Worm (Caenorhabditis elegans) whole organism, L1 larva: Measurements from ENCODE around the gene Y43F8B.7.

Experiments
- C04F5.9 ChIP-seq: sonication (generic microtip); optimal IDR thresholded peaks from 2 replicates; lab custom pipeline; 2016; ENCODE audit warnings: missing genetic modification characterization, missing compliant biosample characterization
- F16B12.6 ChIP-seq: fragments of 150-350 bp; optimal IDR thresholded peaks from 2 replicates; lab custom pipeline; 2014; ENCODE audit warnings: missing biosample characterization, missing genetic modification characterization
- Y116A8C.19 ChIP-seq: sonication (generic microtip); optimal IDR thresholded peaks from 2 replicates; lab custom pipeline; 2016; ENCODE audit warnings: missing compliant biosample characterization, missing genetic modification characterization, borderline replicate concordance
- aha-1 ChIP-seq: fragments of 150-350 bp; optimal IDR thresholded peaks from 2 replicates; lab custom pipeline; 2014; ENCODE audit warnings: missing biosample characterization, missing genetic modification characterization
- blmp-1 ChIP-seq: fragments of 150-350 bp; optimal IDR thresholded peaks from 2 replicates; lab custom pipeline; 2014; ENCODE audit warnings: missing biosample characterization, missing genetic modification characterization
- ceh-82 ChIP-seq, 3 experiments: fragments of 150-350 bp in 1 of 3; sonication (generic microtip) in 2 of 3; optimal IDR thresholded peaks; 2 replicates each; lab custom pipeline; 2014 to 2017; ENCODE audit warnings: missing biosample characterization in 3 of 3, missing genetic modification characterization in 3 of 3
- ceh-90 ChIP-seq: sonication (generic microtip); optimal IDR thresholded peaks from 2 replicates; lab custom pipeline; 2016; ENCODE audit warnings: missing genetic modification characterization, missing compliant biosample characterization
- dsc-1 ChIP-seq: sonication (generic microtip); optimal IDR thresholded peaks from 2 replicates; lab custom pipeline; 2016; ENCODE audit warnings: mild to moderate bottlenecking, missing genetic modification characterization, missing compliant biosample characterization
- efl-1 ChIP-seq, 4 experiments: fragments of 150-350 bp; optimal IDR thresholded peaks in 3 of 4; peaks in 1 of 4; 1 replicate in 1 of 4; 2 replicates in 3 of 4; lab custom pipeline; 2014; ENCODE audit warnings: missing biosample characterization in 2 of 4, missing genetic modification characterization in 2 of 4, missing genetic modification reagents in 2 of 4
- efl-3 ChIP-seq: fragments of 200-800 bp; sonication (Bioruptor generic); optimal IDR thresholded peaks from 2 replicates; lab custom pipeline; 2018; ENCODE audit warnings: mild to moderate bottlenecking, missing genetic modification characterization, missing compliant biosample characterization
- elt-2 ChIP-seq: sonication (generic microtip); optimal IDR thresholded peaks from 2 replicates; lab custom pipeline; 2016; ENCODE audit warnings: missing genetic modification characterization, mild to moderate bottlenecking, inconsistent platforms, missing compliant biosample characterization, missing genetic modification reagents
- elt-3 ChIP-seq, 6 experiments: fragments of 150-350 bp in 1 of 6; sonication (generic microtip); optimal IDR thresholded peaks; 2 replicates each; lab custom pipeline; 2017 to 2018; ENCODE audit warnings: missing biosample characterization in 6 of 6, missing genetic modification characterization in 6 of 6, inconsistent platforms in 1 of 6
- fkh-4 ChIP-seq: sonication (generic microtip); optimal IDR thresholded peaks from 2 replicates; lab custom pipeline; 2016; ENCODE audit warnings: missing compliant biosample characterization, missing genetic modification characterization, borderline replicate concordance
- fkh-8 ChIP-seq: sonication (generic microtip); optimal IDR thresholded peaks from 2 replicates; lab custom pipeline; 2016; ENCODE audit warnings: mild to moderate bottlenecking, missing genetic modification characterization, missing compliant biosample characterization
- hlh-17 ChIP-seq: fragments of 200-800 bp; sonication (Bioruptor generic); optimal IDR thresholded peaks from 2 replicates; lab custom pipeline; 2018; ENCODE audit warnings: missing genetic modification characterization, mild to moderate bottlenecking, missing compliant biosample characterization, moderate library complexity, borderline replicate concordance
- irx-1 ChIP-seq: sonication (generic microtip); optimal IDR thresholded peaks from 2 replicates; lab custom pipeline; 2016; ENCODE audit warnings: missing genetic modification characterization, missing compliant biosample characterization
- isw-1 ChIP-seq: fragments of 200-800 bp; sonication (Bioruptor generic); IDR thresholded peaks from 2 replicates; pipeline ENCODE4 v1.3.6; 2022; ENCODE audit warnings: missing genetic modification characterization, missing compliant biosample characterization
- lin-13 ChIP-seq: fragments of 150-350 bp; optimal IDR thresholded peaks from 2 replicates; lab custom pipeline; 2014; ENCODE audit warnings: missing biosample characterization, missing genetic modification reagents, missing genetic modification characterization
- lin-15B ChIP-seq: fragments of 150-350 bp; sonication (generic microtip); optimal IDR thresholded peaks from 3 replicates; lab custom pipeline; 2014; ENCODE audit warnings: missing biosample characterization, missing genetic modification characterization
- lin-35 ChIP-seq, 2 experiments: fragments of 150-350 bp; optimal IDR thresholded peaks; 2 replicates each; lab custom pipeline; 2014; ENCODE audit warnings: missing biosample characterization in 2 of 2, missing genetic modification characterization in 2 of 2, missing genetic modification reagents in 2 of 2
- lsy-2 ChIP-seq, 2 experiments: fragments of 150-350 bp; optimal IDR thresholded peaks; 2 replicates each; lab custom pipeline; 2014; ENCODE audit warnings: missing biosample characterization in 2 of 2, missing genetic modification characterization in 2 of 2
- mab-9 ChIP-seq: fragments of 200-800 bp; sonication (Bioruptor generic); IDR thresholded peaks from 2 replicates; pipeline ENCODE4 v1.3.6; 2022; ENCODE audit warnings: missing genetic modification reagents, missing genetic modification characterization, missing compliant biosample characterization
- mdl-1 ChIP-seq, 2 experiments: fragments of 150-350 bp; optimal IDR thresholded peaks; 2 replicates each; lab custom pipeline; 2014 to 2017; ENCODE audit warnings: missing biosample characterization in 2 of 2, missing genetic modification characterization in 2 of 2, inconsistent platforms in 1 of 2
- mef-2 ChIP-seq: fragments of 150-350 bp; optimal IDR thresholded peaks from 2 replicates; lab custom pipeline; 2014; ENCODE audit warnings: missing biosample characterization, missing genetic modification characterization
- nhr-11 ChIP-seq: fragments of 150-350 bp; optimal IDR thresholded peaks from 2 replicates; lab custom pipeline; 2014; ENCODE audit warnings: missing biosample characterization, missing genetic modification characterization
- nhr-12 ChIP-seq: sonication (generic microtip); optimal IDR thresholded peaks from 2 replicates; lab custom pipeline; 2017; ENCODE audit warnings: missing biosample characterization, missing genetic modification characterization
- nhr-71 ChIP-seq: sonication (generic microtip); optimal IDR thresholded peaks from 2 replicates; lab custom pipeline; 2016; ENCODE audit warnings: mild to moderate bottlenecking, missing genetic modification characterization, moderate library complexity, missing compliant biosample characterization
- nhr-76 ChIP-seq: sonication (generic microtip); optimal IDR thresholded peaks from 2 replicates; lab custom pipeline; 2017; ENCODE audit warnings: missing biosample characterization, missing genetic modification characterization
- nhr-85 ChIP-seq: sonication (generic microtip); peaks from one replicate; lab custom pipeline; 2016; ENCODE audit warnings: missing genetic modification characterization, inconsistent platforms, missing compliant biosample characterization
- pag-3 ChIP-seq: sonication (generic microtip); optimal IDR thresholded peaks from 2 replicates; lab custom pipeline; 2017; ENCODE audit warnings: missing genetic modification characterization, mild to moderate bottlenecking, missing compliant biosample characterization, antibody characterized with exemption, borderline replicate concordance; ENCODE audit not compliant: insufficient read depth
- rnt-1 ChIP-seq: sonication (generic microtip); optimal IDR thresholded peaks from 2 replicates; lab custom pipeline; 2016; ENCODE audit warnings: mild to moderate bottlenecking, missing genetic modification characterization, moderate library complexity, missing compliant biosample characterization
- snpc-4 ChIP-seq: fragments of 150-350 bp; optimal IDR thresholded peaks from 2 replicates; lab custom pipeline; 2014; ENCODE audit warnings: missing biosample characterization, missing genetic modification characterization
- unc-30 ChIP-seq: sonication (generic microtip); optimal IDR thresholded peaks from 2 replicates; lab custom pipeline; 2017; ENCODE audit warnings: missing biosample characterization, missing genetic modification characterization
- unc-62 ChIP-seq: fragments of 150-350 bp; optimal IDR thresholded peaks from 2 replicates; lab custom pipeline; 2014; ENCODE audit warnings: missing biosample characterization, missing genetic modification reagents, missing genetic modification characterization
- xbp-1 ChIP-seq: sonication (generic microtip); optimal IDR thresholded peaks from 2 replicates; lab custom pipeline; 2016; ENCODE audit warnings: missing genetic modification characterization, missing compliant biosample characterization
- zip-4 ChIP-seq: fragments of 200-800 bp; sonication (Bioruptor generic); optimal IDR thresholded peaks from 2 replicates; lab custom pipeline; 2018; ENCODE audit warnings: mild to moderate bottlenecking, missing genetic modification characterization, moderate library complexity, missing compliant biosample characterization
- ztf-4 ChIP-seq: fragments of 150-350 bp; optimal IDR thresholded peaks from 2 replicates; lab custom pipeline; 2014; ENCODE audit warnings: missing biosample characterization, missing genetic modification characterization

The Y43F8B.7 gene

DNA sequence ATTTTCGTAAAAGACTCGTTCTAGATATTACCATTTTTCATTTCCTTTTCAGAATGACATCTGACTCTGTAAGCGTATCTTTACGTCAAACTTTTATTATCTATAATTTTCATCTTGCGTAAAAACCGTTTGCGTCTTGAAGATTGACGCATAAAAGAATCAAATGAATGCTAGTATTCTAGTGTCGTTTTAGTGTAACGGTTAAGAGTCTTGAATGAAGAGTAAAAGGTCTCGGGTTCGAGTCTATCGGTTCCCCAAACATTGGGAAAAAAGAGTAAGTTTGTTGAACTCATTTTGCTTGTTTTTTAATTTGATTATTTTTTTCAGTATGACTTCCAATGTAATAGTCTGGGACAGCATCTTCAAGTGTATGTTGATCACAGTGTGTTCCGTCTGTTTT is 6.1 kb upstream of the Y43F8B.7 start, which contains the start of gene Y43F8B.17:
Gene Y43F8B.17, plus strand, starts transcription at position 215 of the 400 bp plus-strand sequence.
- TF ChIP-seq nhr-85 (tag; lab: Kevin White, UChicago), result peak; percentile 58
- TF ChIP-seq hlh-17, result no peak

DNA sequence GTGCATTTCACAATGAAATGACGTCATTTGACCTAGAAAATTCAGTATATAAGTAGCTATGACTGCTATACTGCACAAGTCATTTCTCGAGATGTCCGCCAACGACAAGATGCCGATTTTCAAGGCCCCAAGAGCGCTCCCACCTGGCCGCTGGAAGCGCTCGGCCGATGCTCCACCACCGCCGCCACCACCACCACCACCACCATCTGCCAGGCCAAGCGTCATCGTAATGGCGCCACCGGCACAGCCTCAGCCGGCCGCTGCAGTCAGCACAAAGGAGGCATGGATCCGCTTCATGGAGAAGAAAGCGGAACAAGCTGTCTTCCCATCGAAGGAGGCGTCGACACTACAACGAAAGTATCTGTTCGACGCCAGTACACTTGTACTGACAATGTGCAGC is 5.3 kb upstream of the Y43F8B.7 start, which contains the start of gene Y43F8B.28:
Gene Y43F8B.28, plus strand, starts transcription at position 59 of the 400 bp plus-strand sequence.
- TF ChIP-seq pag-3 (tag; lab: Kevin White, UChicago), result no peak
- TF ChIP-seq efl-1 (optimal IDR thresholded peaks at IDR 0.05; lab: Kevin White, UChicago), result no peak
- no peak for TF ChIP-seq efl-1 (GFP tag; optimal IDR thresholded peaks at IDR 0.05 in 1 of 2; lab: Kevin White, UChicago)
- no peak for TF ChIP-seq ceh-82 (tag; optimal IDR thresholded peaks at IDR 0.05; lab: Kevin White, UChicago)
- TF ChIP-seq fkh-8 (tag; lab: Kevin White, UChicago), result no peak
- TF ChIP-seq ztf-4 (tag; lab: Kevin White, UChicago), result no peak
- TF ChIP-seq lin-35 (GFP tag; optimal IDR thresholded peaks at IDR 0.05; lab: Kevin White, UChicago), result no peak
- no peak for TF ChIP-seq nhr-76 (tag; lab: Kevin White, UChicago)
- TF ChIP-seq unc-62 (GFP tag; lab: Kevin White, UChicago), result no peak
- no peak for TF ChIP-seq elt-2 (tag; lab: Kevin White, UChicago)
- no peak for TF ChIP-seq nhr-71 (tag; lab: Kevin White, UChicago)
- no peak for TF ChIP-seq Y116A8C.19 (tag; lab: Kevin White, UChicago)
- TF ChIP-seq blmp-1 (tag; lab: Kevin White, UChicago), result no peak
- TF ChIP-seq C04F5.9 (tag; lab: Kevin White, UChicago), result no peak
- no peak for TF ChIP-seq nhr-11

DNA sequence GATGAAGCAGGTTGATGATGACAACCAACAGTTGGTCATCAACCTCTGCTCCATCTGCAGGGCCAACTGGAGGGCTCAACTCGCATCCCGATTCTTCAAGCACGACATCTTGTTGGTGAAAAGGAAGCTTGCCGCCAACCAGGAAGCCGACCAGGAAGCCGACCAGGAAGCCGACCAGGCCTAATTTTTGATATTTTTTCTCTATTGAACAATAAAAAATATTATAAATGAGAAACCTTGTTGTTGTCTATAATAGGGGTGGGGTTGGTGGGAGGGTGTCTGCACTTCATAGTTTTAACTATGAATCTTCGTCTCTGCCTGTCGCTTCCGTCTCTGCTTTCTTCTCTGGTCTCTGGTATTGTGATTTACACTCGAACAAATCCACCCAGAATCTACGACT is 4.9 kb upstream of the Y43F8B.7 start, which contains the start of gene Y43F8B.18:
Gene Y43F8B.18, plus strand, starts transcription at position 301 of the 400 bp plus-strand sequence.
- TF ChIP-seq lin-35 (GFP tag; optimal IDR thresholded peaks at IDR 0.05; lab: Kevin White, UChicago) (no peak), snpc-4 (tag; lab: Kevin White, UChicago) (no peak), lsy-2 (tag; optimal IDR thresholded peaks at IDR 0.05; lab: Kevin White, UChicago) (no peak), efl-1 (optimal IDR thresholded peaks at IDR 0.05; lab: Kevin White, UChicago) (no peak), efl-1 (GFP tag; optimal IDR thresholded peaks at IDR 0.05 in 1 of 2; lab: Kevin White, UChicago) (no peak), irx-1 (tag; lab: Kevin White, UChicago) (no peak), aha-1 (no peak), efl-3 (GFP tag; lab: Kevin White, UChicago) (no peak), unc-30 (tag; lab: Kevin White, UChicago) (no peak), unc-62 (GFP tag; lab: Kevin White, UChicago) (no peak), nhr-71 (tag; lab: Kevin White, UChicago) (no peak), fkh-4 (no peak), mab-9 (GFP tag; lab: Robert Waterston, UW) (no peak)

DNA sequence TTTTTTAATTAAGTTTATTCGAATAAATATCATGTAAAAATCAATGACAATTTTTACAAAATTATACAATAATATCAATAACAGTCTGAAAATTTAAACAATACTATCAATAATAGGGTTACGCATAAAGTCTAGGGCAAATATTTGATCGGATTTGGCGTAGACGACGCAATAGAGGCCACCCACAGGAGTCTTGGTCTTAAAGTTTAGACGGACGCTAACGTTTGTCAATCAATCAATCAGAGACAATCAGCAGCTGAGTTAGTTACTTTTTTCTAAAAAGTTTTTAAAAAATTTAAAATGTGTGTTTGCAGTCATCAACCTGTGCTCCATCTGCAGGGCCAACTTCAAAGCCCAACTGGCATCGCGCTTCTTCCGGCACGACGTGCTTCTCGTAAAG is 741 bp downstream of the Y43F8B.7 start, which contains the start of gene Y43F8B.29:
Gene Y43F8B.29, plus strand, starts transcription at position 301 of the 400 bp plus-strand sequence.
- TF ChIP-seq irx-1 (tag; lab: Kevin White, UChicago), result no peak
- no peak for TF ChIP-seq lin-13 (GFP tag; lab: Kevin White, UChicago)
- TF ChIP-seq ceh-90 (tag; lab: Kevin White, UChicago), result no peak
- TF ChIP-seq fkh-4, result no peak
- no peak for TF ChIP-seq F16B12.6 (tag; lab: Kevin White, UChicago)
- TF ChIP-seq elt-3 (tag; optimal IDR thresholded peaks at IDR 0.05; lab: Kevin White, UChicago), result no peak
- TF ChIP-seq mef-2 (tag; lab: Kevin White, UChicago), result no peak
- TF ChIP-seq dsc-1 (tag; lab: Kevin White, UChicago), result no peak
- TF ChIP-seq isw-1 (GFP tag; lab: Robert Waterston, UW), result no peak
- no peak for TF ChIP-seq mdl-1 (tag; optimal IDR thresholded peaks at IDR 0.05; lab: Kevin White, UChicago)
- no peak for TF ChIP-seq snpc-4 (tag; lab: Kevin White, UChicago)
- no peak for TF ChIP-seq lin-15B
- TF ChIP-seq zip-4, result no peak
- no peak for TF ChIP-seq xbp-1 (tag; lab: Kevin White, UChicago)
- TF ChIP-seq unc-62 (GFP tag; lab: Kevin White, UChicago), result no peak
- no peak for TF ChIP-seq nhr-12 (tag; lab: Kevin White, UChicago)
- TF ChIP-seq rnt-1 (tag; lab: Kevin White, UChicago), result no peak
